Fruit fly (Drosophila melanogaster) whole organism, prepupa: ENCODE results near the gene grsm.

ENCODE experiments used
- Blimp-1 ChIP-seq: fragments of 200-800 bp; sonication (Bioruptor generic); optimal IDR thresholded peaks from 3 replicates; lab custom pipeline; 2017; ENCODE audit warnings: missing biosample characterization, missing genetic modification characterization, mild to moderate bottlenecking, moderate library complexity, missing genetic modification reagents
- CG10631 ChIP-seq: fragments of 200-800 bp; sonication (Bioruptor generic); optimal IDR thresholded peaks from 2 replicates; lab custom pipeline; 2016; ENCODE audit warnings: missing biosample characterization, missing genetic modification characterization
- CG10669 ChIP-seq: fragments of 200-800 bp; sonication (Bioruptor generic); optimal IDR thresholded peaks from 3 replicates; lab custom pipeline; 2018; ENCODE audit warnings: missing biosample characterization, mild to moderate bottlenecking, missing genetic modification characterization, moderate library complexity
- CG11294 ChIP-seq: fragments of 200-800 bp; sonication (Bioruptor generic); IDR thresholded peaks from 2 replicates; pipeline ENCODE4 v1.3.6; 2022; ENCODE audit warnings: missing biosample characterization, missing genetic modification characterization
- CG11762 ChIP-seq: fragments of 200-800 bp; sonication (Bioruptor generic); optimal IDR thresholded peaks from 3 replicates; lab custom pipeline; 2016; ENCODE audit warnings: missing biosample characterization, missing genetic modification characterization; ENCODE audit not compliant: insufficient read depth
- CG15336 ChIP-seq: fragments of 200-800 bp; sonication (Bioruptor generic); IDR thresholded peaks from 2 replicates; pipeline ENCODE4 v1.3.6; 2022; ENCODE audit warnings: missing biosample characterization, missing genetic modification characterization
- CG16779 ChIP-seq: fragments of 200-800 bp; sonication (Bioruptor generic); optimal IDR thresholded peaks from 3 replicates; lab custom pipeline; 2017; ENCODE audit warnings: missing biosample characterization, mild to moderate bottlenecking, missing genetic modification characterization
- CG3032 ChIP-seq: fragments of 200-800 bp; optimal IDR thresholded peaks from 2 replicates; lab custom pipeline; 2019; ENCODE audit warnings: missing biosample characterization, mild to moderate bottlenecking, missing genetic modification characterization, moderate library complexity
- CG32006 ChIP-seq: fragments of 200-800 bp; sonication (Bioruptor generic); optimal IDR thresholded peaks from 3 replicates; lab custom pipeline; 2017; ENCODE audit warnings: missing biosample characterization, mild to moderate bottlenecking, missing genetic modification characterization
- CG34406 ChIP-seq: fragments of 200-800 bp; sonication (Bioruptor generic); optimal IDR thresholded peaks from 3 replicates; lab custom pipeline; 2016; ENCODE audit warnings: missing biosample characterization, missing genetic modification characterization
- CG3919 ChIP-seq: fragments of 200-800 bp; sonication (Bioruptor generic); optimal IDR thresholded peaks from 3 replicates; lab custom pipeline; 2016; ENCODE audit warnings: missing biosample characterization, missing genetic modification characterization
- CG4318 ChIP-seq: fragments of 200-800 bp; sonication (Bioruptor generic); optimal IDR thresholded peaks from 3 replicates; lab custom pipeline; 2017; ENCODE audit warnings: missing biosample characterization, mild to moderate bottlenecking, missing genetic modification characterization
- CG6276 ChIP-seq: fragments of 200-800 bp; sonication (Bioruptor generic); optimal IDR thresholded peaks from 2 replicates; lab custom pipeline; 2017; ENCODE audit warnings: missing biosample characterization, mild to moderate bottlenecking, missing genetic modification characterization
- CG6792 ChIP-seq: fragments of 200-800 bp; sonication (Bioruptor generic); optimal IDR thresholded peaks from 3 replicates; lab custom pipeline; 2016; ENCODE audit warnings: missing biosample characterization, missing genetic modification characterization
- CG6808 ChIP-seq: fragments of 200-800 bp; sonication (Bioruptor generic); optimal IDR thresholded peaks from 3 replicates; lab custom pipeline; 2017; ENCODE audit warnings: missing biosample characterization, missing genetic modification characterization, mild to moderate bottlenecking, moderate library complexity, missing genetic modification reagents
- CG6854 ChIP-seq: fragments of 200-800 bp; sonication (Bioruptor generic); optimal IDR thresholded peaks from 2 replicates; lab custom pipeline; 2017; ENCODE audit warnings: missing biosample characterization, mild to moderate bottlenecking, missing genetic modification characterization
- CG8119 ChIP-seq: fragments of 200-800 bp; sonication (Bioruptor generic); IDR thresholded peaks from 3 replicates; pipeline ENCODE4 v1.3.6; 2022; ENCODE audit warnings: missing biosample characterization, missing genetic modification characterization
- CG8319 ChIP-seq: fragments of 200-800 bp; sonication (Bioruptor generic); optimal IDR thresholded peaks from 3 replicates; lab custom pipeline; 2016; ENCODE audit warnings: missing biosample characterization, missing genetic modification characterization
- Eip75B ChIP-seq: fragments of 200-800 bp; sonication (Bioruptor generic); optimal IDR thresholded peaks from 3 replicates; lab custom pipeline; 2016; ENCODE audit warnings: missing biosample characterization, missing genetic modification characterization
- Eip78C ChIP-seq: fragments of 200-800 bp; sonication (Bioruptor generic); peaks from one replicate; lab custom pipeline; 2016; ENCODE audit warnings: missing biosample characterization, missing genetic modification characterization
- Gug ChIP-seq: fragments of 200-800 bp; sonication (Bioruptor generic); IDR thresholded peaks from 2 replicates; pipeline ENCODE4 v1.3.6; 2022; ENCODE audit warnings: missing biosample characterization, missing genetic modification characterization
- Hr39 ChIP-seq: fragments of 200-800 bp; sonication (Bioruptor generic); optimal IDR thresholded peaks from 2 replicates; lab custom pipeline; 2016; ENCODE audit warnings: missing biosample characterization, missing genetic modification characterization
- Hr4 ChIP-seq: fragments of 200-800 bp; sonication (Bioruptor generic); optimal IDR thresholded peaks from 3 replicates; lab custom pipeline; 2016; ENCODE audit warnings: missing biosample characterization, missing genetic modification characterization
- Lpt ChIP-seq: fragments of 200-800 bp; sonication (Bioruptor generic); optimal IDR thresholded peaks from 3 replicates; lab custom pipeline; 2016; ENCODE audit warnings: missing biosample characterization, missing genetic modification characterization
- Met ChIP-seq: fragments of 200-800 bp; sonication (Bioruptor generic); optimal IDR thresholded peaks from 3 replicates; lab custom pipeline; 2016; ENCODE audit warnings: missing biosample characterization, missing genetic modification characterization
- Smox ChIP-seq: fragments of 200-800 bp; sonication (Bioruptor generic); optimal IDR thresholded peaks from 3 replicates; lab custom pipeline; 2016; ENCODE audit warnings: missing biosample characterization, missing genetic modification characterization
- Sox102F ChIP-seq: fragments of 200-800 bp; sonication (Bioruptor generic); optimal IDR thresholded peaks from 2 replicates; lab custom pipeline; 2016; ENCODE audit warnings: missing biosample characterization, mild to moderate bottlenecking, missing genetic modification characterization
- Sox14 ChIP-seq: fragments of 200-800 bp; sonication (Bioruptor generic); optimal IDR thresholded peaks from 3 replicates; lab custom pipeline; 2016; ENCODE audit warnings: missing biosample characterization, missing genetic modification characterization
- acj6 ChIP-seq: fragments of 200-800 bp; sonication (Bioruptor generic); optimal IDR thresholded peaks from 3 replicates; lab custom pipeline; 2016; ENCODE audit warnings: missing biosample characterization, missing genetic modification characterization
- cyc ChIP-seq: fragments of 200-800 bp; sonication (Bioruptor generic); optimal IDR thresholded peaks from 3 replicates; lab custom pipeline; 2016; ENCODE audit warnings: missing biosample characterization, missing genetic modification characterization
- dsx ChIP-seq: fragments of 200-800 bp; optimal IDR thresholded peaks from 3 replicates; lab custom pipeline; 2019; ENCODE audit warnings: missing biosample characterization, mild to moderate bottlenecking, missing genetic modification characterization, moderate library complexity; ENCODE audit not compliant: poor library complexity, severe bottlenecking
- eg ChIP-seq: fragments of 200-800 bp; sonication (Bioruptor generic); IDR thresholded peaks from 3 replicates; pipeline ENCODE4 v1.3.6; 2022; ENCODE audit warnings: missing biosample characterization, missing genetic modification characterization
- fd59A ChIP-seq: fragments of 200-800 bp; sonication (Bioruptor generic); optimal IDR thresholded peaks from 2 replicates; lab custom pipeline; 2017; ENCODE audit warnings: missing biosample characterization, mild to moderate bottlenecking, missing genetic modification characterization, missing genetic modification reagents
- fd85E ChIP-seq: fragments of 200-800 bp; sonication (Bioruptor generic); optimal IDR thresholded peaks from 3 replicates; lab custom pipeline; 2016; ENCODE audit warnings: missing biosample characterization, missing genetic modification characterization
- net ChIP-seq: fragments of 200-800 bp; sonication (Bioruptor generic); optimal IDR thresholded peaks from 3 replicates; lab custom pipeline; 2016; ENCODE audit warnings: missing biosample characterization, missing genetic modification characterization
- pdm3 ChIP-seq: fragments of 200-800 bp; sonication (Bioruptor generic); optimal IDR thresholded peaks from 3 replicates; lab custom pipeline; 2016; ENCODE audit warnings: missing biosample characterization, missing genetic modification characterization
- svp ChIP-seq: fragments of 200-800 bp; sonication (Bioruptor generic); peaks from one replicate; lab custom pipeline; 2016; ENCODE audit warnings: missing biosample characterization, missing genetic modification characterization
- vri ChIP-seq: fragments of 200-800 bp; sonication (Bioruptor generic); optimal IDR thresholded peaks from 3 replicates; lab custom pipeline; 2016; ENCODE audit warnings: missing biosample characterization, mild to moderate bottlenecking, missing genetic modification characterization

grsm gene

DNA sequence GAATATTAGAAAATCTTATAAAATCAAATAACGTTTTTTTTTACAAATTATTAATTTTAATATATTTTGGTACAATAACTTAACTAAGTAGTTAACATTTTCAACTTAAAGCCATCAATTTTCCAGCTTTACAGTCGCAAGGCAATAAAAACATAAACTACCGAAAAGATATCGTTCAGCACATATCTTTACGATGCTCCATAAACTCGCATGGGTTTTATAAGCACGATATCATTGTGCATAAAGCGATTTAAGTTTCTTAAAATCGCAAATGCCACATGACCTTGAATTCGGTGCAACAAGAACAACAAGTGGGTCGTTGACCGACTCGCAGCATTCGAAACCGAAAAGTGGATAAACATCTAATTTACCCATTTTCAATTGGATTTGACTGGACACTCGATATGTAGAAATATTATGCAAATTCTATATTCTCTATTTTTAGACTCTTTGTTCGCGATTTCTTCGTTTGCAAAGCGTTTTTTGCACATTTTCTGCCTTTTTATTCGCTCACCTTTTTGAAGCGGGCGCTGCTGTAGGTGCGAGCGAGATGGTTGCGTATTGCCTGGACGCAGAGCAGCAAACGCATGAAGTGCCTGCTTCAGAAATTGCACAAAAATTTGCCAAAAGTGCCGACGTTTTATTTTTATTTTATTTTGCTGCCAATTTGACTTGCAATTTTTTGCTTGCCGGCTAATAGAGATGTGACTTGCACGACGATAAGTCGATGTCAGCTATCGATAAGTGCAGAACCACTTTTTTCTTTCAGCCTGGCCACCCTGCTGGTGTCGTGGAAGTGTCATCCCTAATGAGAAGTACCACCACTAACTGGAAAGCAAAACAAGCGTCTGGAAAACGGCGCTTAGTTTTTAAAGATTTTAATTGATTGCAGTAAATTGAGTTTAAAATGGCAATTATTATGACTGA lies 6.3 kb downstream of the grsm start, which contains the start of gene Spc25 (continued):
- TF ChIP-seq fd85E (GFP tag; lab: Kevin White, UChicago) (no peak), pdm3 (GFP tag; lab: Kevin White, UChicago) (peak; percentile 49), Eip78C (GFP tag; lab: Kevin White, UChicago) (peak; percentile 49), Eip75B (GFP tag; lab: Kevin White, UChicago) (peak; percentile 44), acj6 (GFP tag; lab: Kevin White, UChicago) (peak; percentile 30), CG11762 (GFP tag; lab: Kevin White, UChicago) (no peak), Hr39 (peak; percentile 52), Lpt (GFP tag; lab: Kevin White, UChicago) (no peak), Blimp-1 (GFP tag; lab: Kevin White, UChicago) (no peak), Hr4 (GFP tag; lab: Kevin White, UChicago) (peak; percentile 32), CG15336 (GFP tag; lab: Robert Waterston, UW) (no peak), Sox102F (GFP tag; lab: Kevin White, UChicago) (no peak), CG32006 (GFP tag; lab: Kevin White, UChicago) (no peak), Sox14 (GFP tag; lab: Kevin White, UChicago) (peak; percentile 76), Smox (GFP tag; lab: Kevin White, UChicago) (peak; percentile 29), CG8319 (GFP tag; lab: Kevin White, UChicago) (no peak), CG4318 (GFP tag; lab: Kevin White, UChicago) (no peak), CG11294 (GFP tag; lab: Robert Waterston, UW) (no peak), Gug (GFP tag; lab: Robert Waterston, UW) (no peak), fd59A (GFP tag; lab: Kevin White, UChicago) (no peak), CG16779 (tag; lab: Kevin White, UChicago) (no peak), net (GFP tag; lab: Kevin White, UChicago) (no peak), CG34406 (GFP tag; lab: Kevin White, UChicago) (no peak), CG8119 (no peak), CG3032 (no peak), cyc (GFP tag; lab: Kevin White, UChicago) (peak; percentile 43), eg (no peak), CG10669 (GFP tag; lab: Kevin White, UChicago) (no peak), CG6276 (GFP tag; lab: Kevin White, UChicago) (no peak), dsx (GFP tag; lab: Kevin White, UChicago) (no peak), CG3919 (GFP tag; lab: Kevin White, UChicago) (peak; percentile 25), CG6808 (no peak), CG6854 (no peak)

DNA sequence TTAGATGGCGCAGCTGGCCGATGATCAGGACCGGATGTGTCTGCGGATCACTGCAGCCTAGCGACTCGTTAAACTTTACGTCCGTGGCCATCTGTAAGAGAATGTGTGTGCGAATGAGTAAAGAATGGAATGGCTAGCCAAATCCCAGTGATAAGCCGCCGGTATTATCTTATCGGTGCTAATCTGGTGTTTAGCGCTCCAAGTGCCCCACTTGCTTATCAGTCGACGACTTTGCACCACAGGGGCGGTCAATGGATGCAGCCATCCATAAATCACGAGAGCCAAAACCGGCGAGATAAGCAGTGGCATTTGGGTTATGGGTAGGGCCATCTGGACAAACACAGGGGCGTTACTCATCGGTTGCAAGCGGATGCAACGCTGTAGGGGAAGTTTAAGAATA lies 7.3 kb downstream of the grsm start:
- TF ChIP-seq CG6792 (GFP tag; lab: Kevin White, UChicago) (no peak), Hr39 (no peak), CG32006 (GFP tag; lab: Kevin White, UChicago) (no peak), CG4318 (GFP tag; lab: Kevin White, UChicago) (no peak), svp (GFP tag; lab: Kevin White, UChicago) (peak; percentile 98), eg (no peak), vri (GFP tag; lab: Kevin White, UChicago) (peak; percentile 31), Eip78C (GFP tag; lab: Kevin White, UChicago) (peak; percentile 46), Met (GFP tag; lab: Kevin White, UChicago) (no peak), CG10631 (GFP tag; lab: Kevin White, UChicago) (no peak)
